Fruit fly (Drosophila melanogaster): Measurements from ENCODE around the gene CG15170.

- TF ChIP-seq CG11617 (GFP tag; optimal IDR thresholded peaks at IDR 0.05) (no peak), CG12768 (GFP tag; optimal IDR thresholded peaks at IDR 0.05) (no peak), CG1620 (GFP tag; optimal IDR thresholded peaks at IDR 0.05) (no peak), Clk (GFP tag; optimal IDR thresholded peaks at IDR 0.05) (no peak), CG33017 (tag; optimal IDR thresholded peaks at IDR 0.05) (no peak), CG5204 (GFP tag; optimal IDR thresholded peaks at IDR 0.05) (no peak), kay (GFP tag; ENCODE audit: borderline replicate concordance) (no peak), CG14711 (tag; optimal IDR thresholded peaks at IDR 0.05) (no peak), Hr96 (GFP tag; optimal IDR thresholded peaks at IDR 0.05) (no peak), tj (GFP tag; optimal IDR thresholded peaks at IDR 0.05) (peak; percentile 34), Mnt (GFP tag; optimal IDR thresholded peaks at IDR 0.05) (no peak), cic (GFP tag; optimal IDR thresholded peaks at IDR 0.05) (no peak)
These were observed 45.0 kb upstream of the CG15170 start for dm6 chr2L:19035013-19035412.

Measured in whole organism, adult.